Fruit fly (Drosophila melanogaster): ENCODE data around the gene CG18259.

The CG18259 gene

dm6 chrX:18788143-18788745 lies 5.0 kb upstream of the CG18259 start, which contains the start of the genes CG6961 and S6KL (continued):
- TF ChIP-seq CG10274 (GFP tag; optimal IDR thresholded peaks at IDR 0.05), result no peak
- peak; percentile 34 for TF ChIP-seq CG12391 (tag; optimal IDR thresholded peaks at IDR 0.05)
- peak; percentile 22 for TF ChIP-seq CG2712 (tag; optimal IDR thresholded peaks at IDR 0.05)
- TF ChIP-seq Hmx (GFP tag; optimal IDR thresholded peaks at IDR 0.05), result no peak
- peak; percentile 1 for TF ChIP-seq CG15479 (GFP tag; optimal IDR thresholded peaks at IDR 0.05)
- TF ChIP-seq CG1603 (tag; optimal IDR thresholded peaks at IDR 0.05), result peak; percentile 48
- TF ChIP-seq CG12659 (GFP tag; optimal IDR thresholded peaks at IDR 0.05), result peak; percentile 50
- peak; percentile 77 for TF ChIP-seq amos (GFP tag; IDR thresholded peaks at IDR 0.05; ENCODE audit: partially characterized antibody)
- TF ChIP-seq Med (GFP tag), result peak; percentile 64
- TF ChIP-seq gcm (GFP tag; optimal IDR thresholded peaks at IDR 0.05), result no peak
- TF ChIP-seq CG8944 (GFP tag; optimal IDR thresholded peaks at IDR 0.05), result no peak
- no peak for TF ChIP-seq Mes4 (GFP tag; optimal IDR thresholded peaks at IDR 0.05)
- 0 out of 4 replicates have a peak, but pooled peaks have one; percentile 11 for TF ChIP-seq chinmo (GFP tag; IDR thresholded peaks at IDR 0.05; ENCODE audit: partially characterized antibody)
- no peak for TF ChIP-seq Max (GFP tag; optimal IDR thresholded peaks at IDR 0.05)
- TF ChIP-seq pnt (GFP tag; optimal IDR thresholded peaks at IDR 0.05), result no peak
- TF ChIP-seq Sin3A (optimal IDR thresholded peaks at IDR 0.05), result peak; percentile 91
- no peak for TF ChIP-seq so (GFP tag; IDR thresholded peaks at IDR 0.05)
- TF ChIP-seq run (tag; optimal IDR thresholded peaks at IDR 0.05), result no peak
- no peak for TF ChIP-seq CG12071 (GFP tag; optimal IDR thresholded peaks at IDR 0.05)
- TF ChIP-seq da (GFP tag; optimal IDR thresholded peaks at IDR 0.05), result no peak
- TF ChIP-seq al (GFP tag; IDR thresholded peaks at IDR 0.05), result no peak
- TF ChIP-seq CG13894 (tag; optimal IDR thresholded peaks at IDR 0.05), result no peak
- TF ChIP-seq CG42726 (GFP tag; IDR thresholded peaks at IDR 0.05; ENCODE audit: partially characterized antibody), result no peak
- no peak for TF ChIP-seq usp (GFP tag; optimal IDR thresholded peaks at IDR 0.05)
- no peak for TF ChIP-seq Hr39 (optimal IDR thresholded peaks at IDR 0.05)
- no peak for TF ChIP-seq pros (GFP tag; optimal IDR thresholded peaks at IDR 0.05)
- TF ChIP-seq danr (GFP tag; IDR thresholded peaks at IDR 0.05), result no peak
- TF ChIP-seq toy (GFP tag; IDR thresholded peaks at IDR 0.05), result no peak
- TF ChIP-seq Ets65A (GFP tag), result peak; percentile 86
- no peak for TF ChIP-seq CG15269 (tag; optimal IDR thresholded peaks at IDR 0.05)
- TF ChIP-seq CG10654 (GFP tag; optimal IDR thresholded peaks at IDR 0.05), result no peak
- no peak for TF ChIP-seq CG17328 (GFP tag; IDR thresholded peaks at IDR 0.05)
- TF ChIP-seq HLH54F (GFP tag; optimal IDR thresholded peaks at IDR 0.05), result no peak
- no peak for TF ChIP-seq ro (GFP tag; IDR thresholded peaks at IDR 0.05)
- no peak for TF ChIP-seq ci (GFP tag; IDR thresholded peaks at IDR 0.05)
- TF ChIP-seq pho (GFP tag; optimal IDR thresholded peaks at IDR 0.05), result no peak
- TF ChIP-seq Atf3 (GFP tag; optimal IDR thresholded peaks at IDR 0.05), result no peak
- TF ChIP-seq CG6272 (GFP tag; IDR thresholded peaks at IDR 0.05), result 0 out of 2 replicates have a peak, but pooled peaks have one; percentile 22
- no peak for TF ChIP-seq btn (GFP tag; optimal IDR thresholded peaks at IDR 0.05)
- no peak for TF ChIP-seq CG8924 (tag; optimal IDR thresholded peaks at IDR 0.05)
- TF ChIP-seq BtbVII (GFP tag; optimal IDR thresholded peaks at IDR 0.05), result no peak
- TF ChIP-seq CG11723 (GFP tag; optimal IDR thresholded peaks at IDR 0.05), result no peak
- TF ChIP-seq ham (GFP tag; IDR thresholded peaks at IDR 0.05), result no peak
- no peak for TF ChIP-seq dmrt99B (tag; optimal IDR thresholded peaks at IDR 0.05)
- TF ChIP-seq crol (GFP tag; IDR thresholded peaks at IDR 0.05), result 0 out of 2 replicates have a peak, but pooled peaks have one; percentile 8
- peak; percentile 45; the same call in 1 of the 2 replicates for TF ChIP-seq E2f2 (GFP tag; IDR thresholded peaks at IDR 0.05)
- peak; percentile 44 for TF ChIP-seq CoRest (tag; optimal IDR thresholded peaks at IDR 0.05)
- peak; percentile 51 for TF ChIP-seq CG15514 (GFP tag; optimal IDR thresholded peaks at IDR 0.05)
- TF ChIP-seq nerfin-2 (GFP tag; IDR thresholded peaks at IDR 0.05; ENCODE audit: partially characterized antibody), result peak; percentile 49; the same call in 1 of the 2 replicates
- TF ChIP-seq CG18764 (GFP tag; optimal IDR thresholded peaks at IDR 0.05), result no peak
- TF ChIP-seq klu (GFP tag; IDR thresholded peaks at IDR 0.05), result no peak

Data from whole organism, embryonic.